Worm (Caenorhabditis elegans) whole organism, L2 larva: ENCODE data around the gene fipr-19.
A peak's percentile ranks its signal among the peaks of the same experiment; 100 is the strongest.

ENCODE experiments used
- C34F6.9 ChIP-seq: fragments of 150-350 bp; optimal IDR thresholded peaks from 2 replicates; lab custom pipeline; 2014; ENCODE audit warnings: missing biosample characterization, missing genetic modification characterization
- F13H6.1 ChIP-seq: sonication (generic microtip); optimal IDR thresholded peaks from 2 replicates; lab custom pipeline; 2016; ENCODE audit warnings: missing genetic modification characterization, missing compliant biosample characterization
- Y55F3AM.14 ChIP-seq: fragments of 200-800 bp; sonication (Bioruptor generic); optimal IDR thresholded peaks from 2 replicates; lab custom pipeline; 2018; ENCODE audit warnings: mild to moderate bottlenecking, missing genetic modification characterization, missing compliant biosample characterization
- ZK546.5 ChIP-seq: sonication (generic microtip); optimal IDR thresholded peaks from 2 replicates; lab custom pipeline; 2017; ENCODE audit warnings: missing biosample characterization, missing genetic modification characterization
- alr-1 ChIP-seq: fragments of 150-350 bp; optimal IDR thresholded peaks from 2 replicates; lab custom pipeline; 2014; ENCODE audit warnings: missing biosample characterization, missing genetic modification characterization
- aly-2 ChIP-seq: fragments of 150-350 bp; optimal IDR thresholded peaks from 2 replicates; lab custom pipeline; 2014; ENCODE audit warnings: missing biosample characterization, missing genetic modification characterization
- ama-1 ChIP-seq: fragments of 150-350 bp; optimal IDR thresholded peaks from 2 replicates; lab custom pipeline; 2018; ENCODE audit warnings: inconsistent platforms
- blmp-1 ChIP-seq: sonication (generic microtip); optimal IDR thresholded peaks from 2 replicates; lab custom pipeline; 2017; ENCODE audit warnings: missing genetic modification characterization, mild to moderate bottlenecking, missing compliant biosample characterization, antibody characterized with exemption, moderate library complexity; ENCODE audit not compliant: insufficient read depth
- ceh-16 ChIP-seq: fragments of 150-350 bp; optimal IDR thresholded peaks from 2 replicates; lab custom pipeline; 2014; ENCODE audit warnings: missing biosample characterization, missing genetic modification characterization
- ceh-82 ChIP-seq: fragments of 150-350 bp; optimal IDR thresholded peaks from 2 replicates; lab custom pipeline; 2014; ENCODE audit warnings: missing biosample characterization, missing genetic modification characterization
- crh-2 ChIP-seq: sonication (generic microtip); optimal IDR thresholded peaks from 2 replicates; lab custom pipeline; 2017; ENCODE audit warnings: missing biosample characterization, missing genetic modification characterization
- dmd-4 ChIP-seq: sonication (generic microtip); optimal IDR thresholded peaks from 2 replicates; lab custom pipeline; 2017; ENCODE audit warnings: missing biosample characterization, missing genetic modification characterization
- egl-27 ChIP-seq: sonication (generic microtip); optimal IDR thresholded peaks from 3 replicates; lab custom pipeline; 2017; ENCODE audit warnings: missing biosample characterization, missing genetic modification reagents, missing genetic modification characterization
- elt-1 ChIP-seq: fragments of 150-350 bp; optimal IDR thresholded peaks from 2 replicates; lab custom pipeline; 2014; ENCODE audit warnings: missing biosample characterization, missing genetic modification characterization
- elt-3 ChIP-seq: sonication (generic microtip); optimal IDR thresholded peaks from 2 replicates; lab custom pipeline; 2017; ENCODE audit warnings: missing biosample characterization, missing genetic modification characterization
- fos-1 ChIP-seq: fragments of 150-350 bp; optimal IDR thresholded peaks from 2 replicates; lab custom pipeline; 2014; ENCODE audit warnings: missing biosample characterization, missing genetic modification characterization
- gmeb-1 ChIP-seq: fragments of 150-350 bp; optimal IDR thresholded peaks from 2 replicates; lab custom pipeline; 2014; ENCODE audit warnings: missing biosample characterization, missing genetic modification characterization
- lin-11 ChIP-seq: fragments of 150-350 bp; sonication (generic microtip); optimal IDR thresholded peaks from 2 replicates; lab custom pipeline; 2014; ENCODE audit warnings: missing biosample characterization, missing genetic modification characterization, inconsistent platforms, mixed read lengths
- lin-39 ChIP-seq: fragments of 150-350 bp; optimal IDR thresholded peaks from 2 replicates; lab custom pipeline; 2014; ENCODE audit warnings: missing biosample characterization, missing genetic modification reagents, missing genetic modification characterization
- lsy-2 ChIP-seq, 2 experiments: fragments of 150-350 bp in 1 of 2; sonication (generic microtip) in 1 of 2; optimal IDR thresholded peaks; 2 replicates each; lab custom pipeline; 2014 to 2017; ENCODE audit warnings: missing biosample characterization in 2 of 2, missing genetic modification characterization in 2 of 2
- mab-5 ChIP-seq: fragments of 150-350 bp; optimal IDR thresholded peaks from 2 replicates; lab custom pipeline; 2014; ENCODE audit warnings: missing biosample characterization, missing genetic modification characterization
- mbf-1 ChIP-seq: sonication (generic microtip); optimal IDR thresholded peaks from 2 replicates; lab custom pipeline; 2017; ENCODE audit warnings: missing biosample characterization, missing genetic modification characterization
- mdl-1 ChIP-seq, 2 experiments: fragments of 150-350 bp in 1 of 2; sonication (generic microtip) in 1 of 2; optimal IDR thresholded peaks; 2 replicates each; lab custom pipeline; 2017; ENCODE audit warnings: missing biosample characterization in 2 of 2, missing genetic modification characterization in 2 of 2
- nhr-12 ChIP-seq: fragments of 150-350 bp; optimal IDR thresholded peaks from 2 replicates; lab custom pipeline; 2014; ENCODE audit warnings: missing biosample characterization, missing genetic modification characterization
- nhr-129 ChIP-seq: fragments of 150-350 bp; optimal IDR thresholded peaks from 2 replicates; lab custom pipeline; 2014; ENCODE audit warnings: missing biosample characterization, missing genetic modification characterization
- nhr-21 ChIP-seq: fragments of 150-350 bp; optimal IDR thresholded peaks from 2 replicates; lab custom pipeline; 2014; ENCODE audit warnings: missing biosample characterization, missing genetic modification characterization
- nhr-23 ChIP-seq: fragments of 150-350 bp; optimal IDR thresholded peaks from 2 replicates; lab custom pipeline; 2014; ENCODE audit warnings: missing biosample characterization, missing genetic modification reagents, missing genetic modification characterization
- nhr-25 ChIP-seq: fragments of 150-350 bp; sonication (generic microtip); optimal IDR thresholded peaks from 3 replicates; lab custom pipeline; 2014; ENCODE audit warnings: missing biosample characterization, missing genetic modification characterization
- nhr-6 ChIP-seq: fragments of 150-350 bp; optimal IDR thresholded peaks from 2 replicates; lab custom pipeline; 2014; ENCODE audit warnings: missing biosample characterization, missing genetic modification characterization
- peb-1 ChIP-seq: fragments of 150-350 bp; optimal IDR thresholded peaks from 2 replicates; lab custom pipeline; 2014; ENCODE audit warnings: missing biosample characterization, missing genetic modification characterization
- sem-4 ChIP-seq: fragments of 150-350 bp; optimal IDR thresholded peaks from 2 replicates; lab custom pipeline; 2014; ENCODE audit warnings: missing biosample characterization, missing genetic modification reagents, missing genetic modification characterization
- sma-3 ChIP-seq: sonication (generic microtip); optimal IDR thresholded peaks from 2 replicates; lab custom pipeline; 2016; ENCODE audit warnings: missing genetic modification reagents, missing genetic modification characterization, missing compliant biosample characterization
- sma-9 ChIP-seq, 2 experiments: fragments of 150-350 bp in 1 of 2; sonication (generic microtip) in 1 of 2; optimal IDR thresholded peaks; 2 replicates each; lab custom pipeline; 2014 to 2016; ENCODE audit warnings: missing genetic modification characterization in 2 of 2, mild to moderate bottlenecking in 1 of 2, missing biosample characterization in 1 of 2, missing compliant biosample characterization in 1 of 2, missing genetic modification reagents in 1 of 2, moderate library complexity in 1 of 2
- snpc-4 ChIP-seq: fragments of 150-350 bp; optimal IDR thresholded peaks from 2 replicates; lab custom pipeline; 2014; ENCODE audit warnings: missing biosample characterization, missing genetic modification characterization
- unc-39 ChIP-seq: fragments of 150-350 bp; optimal IDR thresholded peaks from 2 replicates; lab custom pipeline; 2014; ENCODE audit warnings: missing biosample characterization, missing genetic modification characterization
- unc-62 ChIP-seq: fragments of 150-350 bp; optimal IDR thresholded peaks from 2 replicates; lab custom pipeline; 2014; ENCODE audit warnings: missing biosample characterization, missing genetic modification reagents, missing genetic modification characterization
- zag-1 ChIP-seq: fragments of 150-350 bp; optimal IDR thresholded peaks from 2 replicates; lab custom pipeline; 2014; ENCODE audit warnings: missing biosample characterization, missing genetic modification characterization
- ztf-1 ChIP-seq: fragments of 200-800 bp; sonication (Bioruptor generic); conservative IDR thresholded peaks from 2 replicates; pipeline ENCODE4 v1.3.6; 2022; ENCODE audit warnings: missing genetic modification characterization, missing compliant biosample characterization
- ztf-4 ChIP-seq: fragments of 150-350 bp; optimal IDR thresholded peaks from 2 replicates; lab custom pipeline; 2014; ENCODE audit warnings: missing biosample characterization, missing genetic modification characterization

The fipr-19 gene

ce11 chrIII:7488303-7488702 is 29.6 kb upstream of the fipr-19 start:
- no peak for TF ChIP-seq snpc-4
- TF ChIP-seq nhr-25 (tag; lab: Kevin White, UChicago) = peak; percentile 83
- TF ChIP-seq C34F6.9 (tag; lab: Kevin White, UChicago) = no peak
- peak; percentile 17 for TF ChIP-seq nhr-129 (tag; lab: Kevin White, UChicago)
- TF ChIP-seq F13H6.1 (tag; lab: Kevin White, UChicago) = no peak
- no peak for TF ChIP-seq mab-5 (tag; lab: Kevin White, UChicago)
- peak; percentile 86 for TF ChIP-seq blmp-1 (tag; lab: Kevin White, UChicago)
- no peak for TF ChIP-seq ceh-82 (tag; lab: Kevin White, UChicago)
- no peak for TF ChIP-seq dmd-4
- TF ChIP-seq peb-1 (tag; lab: Kevin White, UChicago) = no peak
- TF ChIP-seq ZK546.5 (tag; lab: Kevin White, UChicago) = no peak
- peak; percentile 39 for TF ChIP-seq fos-1
- TF ChIP-seq Y55F3AM.14 (GFP tag; lab: Kevin White, UChicago) = no peak
- TF ChIP-seq sem-4 (tag; lab: Kevin White, UChicago) = no peak
- no peak for TF ChIP-seq mdl-1 (tag; optimal IDR thresholded peaks at IDR 0.05; lab: Kevin White, UChicago)
- no peak for TF ChIP-seq unc-62 (GFP tag; lab: Kevin White, UChicago)
- TF ChIP-seq sma-9 (GFP tag; optimal IDR thresholded peaks at IDR 0.05; lab: Kevin White, UChicago) = peak; percentile 44
- no peak for TF ChIP-seq sma-9 (tag; optimal IDR thresholded peaks at IDR 0.05; lab: Kevin White, UChicago)
- TF ChIP-seq nhr-21 (tag; lab: Kevin White, UChicago) = peak; percentile 47
- no peak for TF ChIP-seq elt-1 (tag; lab: Kevin White, UChicago)
- TF ChIP-seq crh-2 = peak; percentile 57
- TF ChIP-seq mbf-1 (tag; lab: Kevin White, UChicago) = no peak
- no peak for TF ChIP-seq lin-11 (tag; lab: Kevin White, UChicago)
- no peak for TF ChIP-seq ceh-16 (tag; lab: Kevin White, UChicago)
- TF ChIP-seq nhr-6 (tag; lab: Kevin White, UChicago) = peak; percentile 60
- TF ChIP-seq lsy-2 (tag; optimal IDR thresholded peaks at IDR 0.05; lab: Kevin White, UChicago) = no peak
- peak; percentile 89 for TF ChIP-seq sma-3 (GFP tag; lab: Kevin White, UChicago)
- no peak for TF ChIP-seq zag-1 (tag; lab: Kevin White, UChicago)
- TF ChIP-seq alr-1 (tag; lab: Kevin White, UChicago) = no peak
- TF ChIP-seq ztf-4 (tag; lab: Kevin White, UChicago) = no peak
- peak; percentile 9 for TF ChIP-seq egl-27 (tag; lab: Kevin White, UChicago)
- no peak for TF ChIP-seq ztf-1

- no peak for TF ChIP-seq lin-39 (tag; lab: Kevin White, UChicago)
- TF ChIP-seq elt-3 (tag; lab: Kevin White, UChicago) = no peak
- TF ChIP-seq lin-11 (tag; lab: Kevin White, UChicago) = no peak
- TF ChIP-seq ama-1 (lab: Kevin White, UChicago) = no peak
- TF ChIP-seq nhr-12 (tag; lab: Kevin White, UChicago) = no peak
- no peak for TF ChIP-seq egl-27 (tag; lab: Kevin White, UChicago)
- TF ChIP-seq nhr-23 (tag; lab: Kevin White, UChicago) = no peak
- TF ChIP-seq ztf-1 = no peak
- no peak for TF ChIP-seq aly-2
- no peak for TF ChIP-seq unc-39 (tag; lab: Kevin White, UChicago)
- no peak for TF ChIP-seq mdl-1 (tag; optimal IDR thresholded peaks at IDR 0.05; lab: Kevin White, UChicago)
Measured at ce11 chrIII:7484765-7485164, 26.0 kb upstream of the fipr-19 start.

- TF ChIP-seq sma-9 (GFP tag; optimal IDR thresholded peaks at IDR 0.05; lab: Kevin White, UChicago) (no peak), sma-9 (tag; optimal IDR thresholded peaks at IDR 0.05; lab: Kevin White, UChicago) (no peak), gmeb-1 (peak; percentile 32), lsy-2 (tag; optimal IDR thresholded peaks at IDR 0.05; lab: Kevin White, UChicago) (no peak), fos-1 (peak; percentile 98), C34F6.9 (tag; lab: Kevin White, UChicago) (no peak), alr-1 (tag; lab: Kevin White, UChicago) (no peak)
Measured at ce11 chrIII:7478932-7479331, 20.2 kb upstream of the fipr-19 start.
